Fruit fly (Drosophila melanogaster) whole organism, embryonic: ENCODE data around the gene CG16798.
A peak's percentile ranks its signal among the peaks of the same experiment; 100 is the strongest.

Experiments used
- CG10321 ChIP-seq: fragments of 200-800 bp; sonication (Bioruptor generic); IDR thresholded peaks from 2 replicates; pipeline ENCODE4 v1.3.6; 2022; ENCODE audit warnings: missing biosample characterization, missing genetic modification characterization
- CG10565 ChIP-seq: fragments of 200-800 bp; sonication (Bioruptor generic); optimal IDR thresholded peaks from 3 replicates; lab custom pipeline; 2016; ENCODE audit warnings: missing biosample characterization, mild to moderate bottlenecking, missing genetic modification characterization
- CG11560 ChIP-seq: fragments of 200-800 bp; sonication (Bioruptor generic); IDR thresholded peaks from 3 replicates; pipeline ENCODE4 v1.3.6; 2022; ENCODE audit warnings: missing biosample characterization, missing genetic modification characterization
- CG12104 ChIP-seq: fragments of 200-800 bp; sonication (Bioruptor generic); optimal IDR thresholded peaks from 3 replicates; lab custom pipeline; 2016; ENCODE audit warnings: missing biosample characterization, missing genetic modification characterization
- CG12769 ChIP-seq: fragments of 200-800 bp; sonication (Bioruptor generic); optimal IDR thresholded peaks from 2 replicates; lab custom pipeline; 2019; ENCODE audit warnings: missing biosample characterization, mild to moderate bottlenecking, missing genetic modification characterization, moderate library complexity
- CG13123 ChIP-seq: fragments of 200-800 bp; sonication (Bioruptor generic); optimal IDR thresholded peaks from 2 replicates; lab custom pipeline; 2016; ENCODE audit warnings: missing biosample characterization, missing genetic modification characterization
- CG15479 ChIP-seq: fragments of 200-800 bp; sonication (Bioruptor generic); optimal IDR thresholded peaks from 3 replicates; lab custom pipeline; 2019; ENCODE audit warnings: missing biosample characterization, mild to moderate bottlenecking, missing genetic modification characterization, moderate library complexity
- CG15601 ChIP-seq: fragments of 200-800 bp; sonication (Bioruptor generic); optimal IDR thresholded peaks from 3 replicates; lab custom pipeline; 2019; ENCODE audit warnings: missing biosample characterization, mild to moderate bottlenecking, missing genetic modification characterization, moderate library complexity
- CG15696 ChIP-seq: fragments of 200-800 bp; sonication (Bioruptor generic); optimal IDR thresholded peaks from 2 replicates; lab custom pipeline; 2019; ENCODE audit warnings: missing biosample characterization, mild to moderate bottlenecking, missing genetic modification characterization, moderate library complexity
- CG16863 ChIP-seq: fragments of 200-800 bp; sonication (Bioruptor generic); optimal IDR thresholded peaks from 3 replicates; lab custom pipeline; 2016; ENCODE audit warnings: missing biosample characterization, missing genetic modification characterization
- CG17328 ChIP-seq: fragments of 200-800 bp; sonication (Bioruptor generic); IDR thresholded peaks from 2 replicates; pipeline ENCODE4 v1.3.6; 2022; ENCODE audit warnings: missing biosample characterization, missing genetic modification characterization
- CG2889 ChIP-seq: fragments of 200-800 bp; sonication (Bioruptor generic); IDR thresholded peaks from 3 replicates; pipeline ENCODE4 v1.3.6; 2022; ENCODE audit warnings: missing biosample characterization, missing genetic modification characterization
- CG3281 ChIP-seq: fragments of 200-800 bp; sonication (Bioruptor generic); optimal IDR thresholded peaks from 3 replicates; lab custom pipeline; 2017; ENCODE audit warnings: missing biosample characterization, mild to moderate bottlenecking, missing genetic modification characterization
- CG4404 ChIP-seq: fragments of 200-800 bp; sonication (Bioruptor generic); IDR thresholded peaks from 2 replicates; pipeline ENCODE4 v1.3.6; 2022; ENCODE audit warnings: missing biosample characterization, missing genetic modification characterization
- CG4730 ChIP-seq: fragments of 200-800 bp; sonication (Bioruptor generic); IDR thresholded peaks from 2 replicates; pipeline ENCODE4 v1.3.6; 2022; ENCODE audit warnings: missing biosample characterization, missing genetic modification characterization
- CG4854 ChIP-seq: fragments of 200-800 bp; sonication (Bioruptor generic); optimal IDR thresholded peaks from 2 replicates; lab custom pipeline; 2016; ENCODE audit warnings: missing biosample characterization, missing genetic modification characterization, inconsistent platforms
- CG6272 ChIP-seq: fragments of 200-800 bp; sonication (Bioruptor generic); IDR thresholded peaks from 2 replicates; pipeline ENCODE4 v1.3.6; 2022; ENCODE audit warnings: missing biosample characterization, missing genetic modification characterization
- CG6683 ChIP-seq: fragments of 200-800 bp; sonication (Bioruptor generic); optimal IDR thresholded peaks from 2 replicates; lab custom pipeline; 2017; ENCODE audit warnings: missing biosample characterization, mild to moderate bottlenecking, missing genetic modification characterization, missing genetic modification reagents
- CG7928 ChIP-seq: fragments of 200-800 bp; sonication (Bioruptor generic); optimal IDR thresholded peaks from 2 replicates; lab custom pipeline; 2017; ENCODE audit warnings: missing biosample characterization, mild to moderate bottlenecking, missing genetic modification characterization
- CTCF ChIP-seq: fragments of 200-800 bp; sonication (Bioruptor generic); optimal IDR thresholded peaks from 2 replicates; lab custom pipeline; 2017; ENCODE audit warnings: missing biosample characterization, mild to moderate bottlenecking, missing genetic modification characterization, moderate library complexity
- CrebB ChIP-seq: fragments of 200-800 bp; sonication (Bioruptor generic); optimal IDR thresholded peaks from 3 replicates; lab custom pipeline; 2018; ENCODE audit warnings: missing biosample characterization, mild to moderate bottlenecking, missing genetic modification characterization
- Dbx ChIP-seq: fragments of 200-800 bp; sonication (Bioruptor generic); IDR thresholded peaks from 3 replicates; pipeline ENCODE4 v1.3.6; 2022; ENCODE audit warnings: missing biosample characterization, missing genetic modification characterization
- Dek ChIP-seq: fragments of 200-800 bp; sonication (Bioruptor generic); optimal IDR thresholded peaks from 3 replicates; lab custom pipeline; 2019; ENCODE audit warnings: missing biosample characterization, mild to moderate bottlenecking, missing genetic modification characterization, moderate library complexity
- Dll ChIP-seq: fragments of 200-800 bp; sonication (Bioruptor generic); IDR thresholded peaks from 4 replicates; pipeline ENCODE4 v1.3.6; 2022; ENCODE audit warnings: missing biosample characterization, missing genetic modification characterization; ENCODE audit not compliant: partially characterized antibody
- Ets97D ChIP-seq: fragments of 200-800 bp; sonication (Bioruptor generic); optimal IDR thresholded peaks from 3 replicates; lab custom pipeline; 2016; ENCODE audit warnings: missing biosample characterization, missing genetic modification characterization
- HLH4C ChIP-seq: fragments of 200-800 bp; sonication (Bioruptor generic); IDR thresholded peaks from 3 replicates; pipeline ENCODE4 v1.3.6; 2022; ENCODE audit warnings: missing biosample characterization, missing genetic modification characterization; ENCODE audit not compliant: partially characterized antibody
- Hsf ChIP-seq: fragments of 200-800 bp; sonication (Bioruptor generic); optimal IDR thresholded peaks from 3 replicates; lab custom pipeline; 2016; ENCODE audit warnings: missing biosample characterization, missing genetic modification characterization
- Jarid2 ChIP-seq: fragments of 200-800 bp; sonication (Bioruptor generic); optimal IDR thresholded peaks from 3 replicates; lab custom pipeline; 2017; ENCODE audit warnings: mild to moderate bottlenecking, missing biosample characterization, missing genetic modification reagents, missing genetic modification characterization
- MESR4 ChIP-seq: fragments of 200-800 bp; sonication (Bioruptor generic); optimal IDR thresholded peaks from 2 replicates; lab custom pipeline; 2018; ENCODE audit warnings: missing biosample characterization, mild to moderate bottlenecking, missing genetic modification characterization, moderate library complexity
- Opbp ChIP-seq: fragments of 200-800 bp; sonication (Bioruptor generic); IDR thresholded peaks from 3 replicates; pipeline ENCODE4 v1.3.6; 2022; ENCODE audit warnings: missing biosample characterization, missing genetic modification characterization; ENCODE audit not compliant: partially characterized antibody
- Rfx ChIP-seq: fragments of 200-800 bp; sonication (Bioruptor generic); IDR thresholded peaks from 2 replicates; pipeline ENCODE4 v1.3.6; 2022; ENCODE audit warnings: missing biosample characterization, missing genetic modification characterization
- Sox100B ChIP-seq: fragments of 200-800 bp; sonication (Bioruptor generic); optimal IDR thresholded peaks from 3 replicates; lab custom pipeline; 2018; ENCODE audit warnings: missing biosample characterization, mild to moderate bottlenecking, missing genetic modification characterization
- Vsx1 ChIP-seq: fragments of 200-800 bp; sonication (Bioruptor generic); optimal IDR thresholded peaks from 2 replicates; lab custom pipeline; 2017; ENCODE audit warnings: missing biosample characterization, mild to moderate bottlenecking, missing genetic modification characterization, missing genetic modification reagents
- aop ChIP-seq: fragments of 200-800 bp; sonication (Bioruptor generic); IDR thresholded peaks from 2 replicates; pipeline ENCODE4 v1.3.6; 2022; ENCODE audit warnings: missing biosample characterization, missing genetic modification characterization
- bsh ChIP-seq, 2 experiments: fragments of 200-800 bp; sonication (Bioruptor generic); optimal IDR thresholded peaks; 2 replicates each; lab custom pipeline; 2017 to 2018; ENCODE audit warnings: mild to moderate bottlenecking in 2 of 2, missing biosample characterization in 2 of 2, missing genetic modification characterization in 2 of 2, moderate library complexity in 1 of 2
- dimm ChIP-seq: fragments of 200-800 bp; sonication (Bioruptor generic); IDR thresholded peaks from 2 replicates; pipeline ENCODE4 v1.3.6; 2022; ENCODE audit warnings: missing biosample characterization, missing genetic modification characterization
- dpn ChIP-seq, 2 experiments: fragments of 200-800 bp; sonication (Bioruptor generic); optimal IDR thresholded peaks; 3 replicates each; lab custom pipeline; 2016; ENCODE audit warnings: missing biosample characterization in 2 of 2, missing genetic modification characterization in 2 of 2
- gcm2 ChIP-seq: fragments of 200-800 bp; sonication (Bioruptor generic); optimal IDR thresholded peaks from 2 replicates; lab custom pipeline; 2016; ENCODE audit warnings: missing biosample characterization, missing genetic modification characterization
- hth ChIP-seq: fragments of >200 bp; optimal IDR thresholded peaks from 2 replicates; lab custom pipeline; 2017; ENCODE audit warnings: inconsistent platforms
- kni ChIP-seq: fragments of 200-800 bp; sonication (Bioruptor generic); optimal IDR thresholded peaks from 3 replicates; lab custom pipeline; 2017; ENCODE audit warnings: mild to moderate bottlenecking, missing biosample characterization, missing genetic modification reagents, missing genetic modification characterization
- lov ChIP-seq, 2 experiments: fragments of 200-800 bp in 1 of 2; fragments of >200 bp in 1 of 2; sonication (Bioruptor generic) in 1 of 2; IDR thresholded peaks in 1 of 2; optimal IDR thresholded peaks in 1 of 2; 2 replicates in 1 of 2; 3 replicates in 1 of 2; pipeline versions ENCODE4 v1.3.6 to Lab custom; 2017 to 2022; ENCODE audit warnings: missing biosample characterization in 1 of 2, missing genetic modification characterization in 1 of 2
- mam ChIP-seq: fragments of 200-800 bp; sonication (Bioruptor generic); optimal IDR thresholded peaks from 3 replicates; lab custom pipeline; 2016; ENCODE audit warnings: missing biosample characterization, missing genetic modification characterization
- p53 ChIP-seq: fragments of 200-800 bp; sonication (Bioruptor generic); optimal IDR thresholded peaks from 2 replicates; lab custom pipeline; 2016; ENCODE audit warnings: missing biosample characterization, missing genetic modification characterization
- ssp ChIP-seq: fragments of 200-800 bp; sonication (Bioruptor generic); IDR thresholded peaks from 2 replicates; pipeline ENCODE4 v1.3.6; 2022; ENCODE audit warnings: missing biosample characterization, missing genetic modification characterization
- sug ChIP-seq: fragments of 200-800 bp; optimal IDR thresholded peaks from 2 replicates; lab custom pipeline; 2019; ENCODE audit warnings: missing biosample characterization, mild to moderate bottlenecking, missing genetic modification characterization, moderate library complexity
- unc-4 ChIP-seq: fragments of 200-800 bp; sonication (Bioruptor generic); IDR thresholded peaks from 2 replicates; pipeline ENCODE4 v1.3.6; 2022; ENCODE audit warnings: missing biosample characterization, missing genetic modification characterization; ENCODE audit not compliant: partially characterized antibody
- usp ChIP-seq: fragments of >200 bp; optimal IDR thresholded peaks from 2 replicates; lab custom pipeline; 2017; ENCODE audit warnings: missing biosample characterization, missing genetic modification characterization
- zen ChIP-seq: fragments of 200-800 bp; sonication (Bioruptor generic); optimal IDR thresholded peaks from 3 replicates; lab custom pipeline; 2018; ENCODE audit warnings: missing biosample characterization, mild to moderate bottlenecking, missing genetic modification characterization, moderate library complexity
- zfh2 ChIP-seq: fragments of 200-800 bp; sonication (Bioruptor generic); optimal IDR thresholded peaks from 2 replicates; lab custom pipeline; 2016; ENCODE audit warnings: missing biosample characterization, missing genetic modification characterization

Gene CG16798

dm6 chr2L:20349671-20350539 is 32.3 kb downstream of the CG16798 start, which contains the start of the genes La and RtGEF (continued):
- TF ChIP-seq CG15479 (GFP tag; lab: Kevin White, UChicago) (no peak), CG7928 (GFP tag; lab: Kevin White, UChicago) (peak; percentile 92), Dek (tag; lab: Kevin White, UChicago) (peak; percentile 10), dimm (GFP tag; lab: Robert Waterston, UW) (no peak), CG11560 (tag; lab: Robert Waterston, UW) (no peak), CG6683 (GFP tag; lab: Kevin White, UChicago) (no peak), zen (tag; lab: Kevin White, UChicago) (peak; percentile 47), dpn (GFP tag; optimal IDR thresholded peaks at IDR 0.05; lab: Kevin White, UChicago) (peak; percentile 62 to 63), Ets97D (GFP tag; lab: Kevin White, UChicago) (peak; percentile 73), CG2889 (GFP tag; lab: Robert Waterston, UW) (peak; percentile 44; the same call in 1 of the 3 replicates), CTCF (GFP tag; lab: Kevin White, UChicago) (peak; percentile 18), mam (GFP tag; lab: Kevin White, UChicago) (peak; percentile 72), Hsf (peak; percentile 68), MESR4 (peak; percentile 77), Jarid2 (GFP tag; lab: Kevin White, UChicago) (no peak), CG15696 (tag; lab: Kevin White, UChicago) (no peak), CG6272 (GFP tag; lab: Robert Waterston, UW) (peak; percentile 59), lov (optimal IDR thresholded peaks at IDR 0.05; lab: Kevin White, UChicago) (no peak), lov (GFP tag; IDR thresholded peaks at IDR 0.05; lab: Robert Waterston, UW) (no peak), CG4730 (GFP tag; lab: Robert Waterston, UW) (no peak), CG15601 (peak; percentile 36), Dbx (GFP tag; lab: Robert Waterston, UW) (peak; percentile 73), aop (GFP tag; lab: Robert Waterston, UW) (0 out of 2 replicates have a peak, but pooled peaks have one; percentile 17), Opbp (GFP tag; lab: Robert Waterston, UW) (peak; percentile 97), gcm2 (GFP tag; lab: Kevin White, UChicago) (peak; percentile 30), CG12104 (GFP tag; lab: Kevin White, UChicago) (no peak), Vsx1 (GFP tag; lab: Kevin White, UChicago) (no peak), CG13123 (GFP tag; lab: Kevin White, UChicago) (no peak), CrebB (tag; lab: Kevin White, UChicago) (no peak), HLH4C (GFP tag; lab: Robert Waterston, UW) (peak; percentile 90), Rfx (peak; percentile 69), zfh2 (GFP tag; lab: Kevin White, UChicago) (peak; percentile 63), bsh (GFP tag; optimal IDR thresholded peaks at IDR 0.05; lab: Kevin White, UChicago) (no peak), CG3281 (GFP tag; lab: Kevin White, UChicago) (no peak), Dll (GFP tag; lab: Robert Waterston, UW) (peak; percentile 93), CG4854 (peak; percentile 21), CG16863 (GFP tag; lab: Kevin White, UChicago) (peak; percentile 62), sug (peak; percentile 57), Sox100B (GFP tag; lab: Kevin White, UChicago) (peak; percentile 48), unc-4 (peak; percentile 76), kni (peak; percentile 51), usp (GFP tag; lab: Kevin White, UChicago) (no peak), hth (lab: Kevin White, UChicago) (no peak), p53 (no peak), CG17328 (no peak), CG10321 (GFP tag; lab: Robert Waterston, UW) (no peak), ssp (GFP tag; lab: Robert Waterston, UW) (0 out of 2 replicates have a peak, but pooled peaks have one; percentile 46), CG4404 (GFP tag; lab: Robert Waterston, UW) (no peak), CG12769 (tag; lab: Kevin White, UChicago) (no peak), CG10565 (GFP tag; lab: Kevin White, UChicago) (no peak)
